Worm (Caenorhabditis elegans): ENCODE results near the gene C50D2.6.

DNA sequence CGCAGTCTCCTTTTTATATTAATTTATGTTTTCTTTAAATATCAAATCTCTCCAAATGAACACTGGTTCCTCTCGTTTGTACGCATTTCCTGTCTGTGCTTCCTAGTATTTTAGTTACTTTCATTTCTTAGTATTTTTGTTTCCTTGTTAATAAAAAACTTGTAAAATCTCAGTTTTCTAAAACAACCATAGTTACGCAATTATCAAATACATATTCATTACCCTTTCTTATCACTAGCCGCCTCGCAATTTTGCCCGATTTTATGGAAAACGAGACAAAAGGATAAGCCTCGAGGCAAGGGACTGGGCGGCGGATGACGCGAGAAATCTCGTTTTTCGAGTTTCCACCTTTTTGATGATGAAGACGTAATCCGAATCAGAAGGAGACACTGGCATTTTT is 27.0 kb downstream of the C50D2.6 start, which contains the start of gene C50D2.1:
- TF ChIP-seq nhr-77 (tag; optimal IDR thresholded peaks at IDR 0.05): no peak
- TF ChIP-seq pqm-1 (tag; optimal IDR thresholded peaks at IDR 0.05): no peak
- TF ChIP-seq ceh-16 (tag; optimal IDR thresholded peaks at IDR 0.05): no peak
- no peak for TF ChIP-seq egl-27 (tag; optimal IDR thresholded peaks at IDR 0.05)
- no peak for TF ChIP-seq skn-1 (tag; optimal IDR thresholded peaks at IDR 0.05)
- no peak for TF ChIP-seq nhr-67 (tag; optimal IDR thresholded peaks at IDR 0.05)

Data from whole organism, L3 larva.